Worm (Caenorhabditis elegans) whole organism, early embryonic: Measurements from ENCODE around the gene F26D2.3.

Experiments
- F13C5.2 ChIP-seq: sonication (generic microtip); optimal IDR thresholded peaks from 2 replicates; lab custom pipeline; 2017; ENCODE audit warnings: mild to moderate bottlenecking, missing genetic modification characterization, inconsistent platforms, missing compliant biosample characterization
- aly-1 ChIP-seq: sonication (generic microtip); optimal IDR thresholded peaks from 2 replicates; lab custom pipeline; 2016; ENCODE audit warnings: missing genetic modification characterization, missing compliant biosample characterization
- ama-1 ChIP-seq: fragments of 150-350 bp; optimal IDR thresholded peaks from 2 replicates; lab custom pipeline; 2014
- ceh-36 ChIP-seq: sonication (generic microtip); optimal IDR thresholded peaks from 2 replicates; lab custom pipeline; 2016; ENCODE audit warnings: missing genetic modification characterization, inconsistent platforms, missing compliant biosample characterization
- ets-7 ChIP-seq: sonication (generic microtip); optimal IDR thresholded peaks from 2 replicates; lab custom pipeline; 2016; ENCODE audit warnings: missing genotype, missing genetic modification characterization, missing compliant biosample characterization
- hmbx-1 ChIP-seq: sonication (generic microtip); optimal IDR thresholded peaks from 2 replicates; lab custom pipeline; 2016; ENCODE audit warnings: mild to moderate bottlenecking, missing genetic modification characterization, missing compliant biosample characterization
- hmg-4 ChIP-seq: fragments of 200-800 bp; sonication (Bioruptor generic); optimal IDR thresholded peaks from 2 replicates; lab custom pipeline; 2018; ENCODE audit warnings: mild to moderate bottlenecking, missing genetic modification characterization, missing compliant biosample characterization
- hnd-1 ChIP-seq: sonication (generic microtip); optimal IDR thresholded peaks from 2 replicates; lab custom pipeline; 2016; ENCODE audit warnings: missing genetic modification characterization, missing compliant biosample characterization
- pes-1 ChIP-seq: fragments of 200-800 bp; sonication (Bioruptor generic); IDR thresholded peaks from 2 replicates; pipeline ENCODE4 v1.3.6; 2022; ENCODE audit warnings: missing genetic modification reagents, missing genetic modification characterization, missing compliant biosample characterization
- scrt-1 ChIP-seq: fragments of 200-800 bp; sonication (Bioruptor generic); IDR thresholded peaks from 2 replicates; pipeline ENCODE4 v1.3.6; 2022; ENCODE audit warnings: missing genetic modification characterization, missing compliant biosample characterization
- tbx-11 ChIP-seq: fragments of 200-800 bp; sonication (Bioruptor generic); IDR thresholded peaks from 2 replicates; pipeline ENCODE4 v1.3.6; 2022; ENCODE audit warnings: missing genetic modification characterization, missing compliant biosample characterization
- tbx-37 ChIP-seq: fragments of 200-800 bp; sonication (Bioruptor generic); conservative IDR thresholded peaks from 2 replicates; pipeline ENCODE4 v1.3.6; 2022; ENCODE audit warnings: missing genetic modification reagents, missing genetic modification characterization, missing compliant biosample characterization
- tra-4 ChIP-seq: sonication (generic microtip); optimal IDR thresholded peaks from 2 replicates; lab custom pipeline; 2017; ENCODE audit warnings: missing genetic modification characterization, missing compliant biosample characterization

ce11 chrV:16459377-16459776 is 51.6 kb downstream of the F26D2.3 start:
- TF ChIP-seq ceh-36 (tag; lab: Kevin White, UChicago) (no peak), F13C5.2 (tag; lab: Kevin White, UChicago) (no peak), tra-4 (tag; lab: Kevin White, UChicago) (no peak), pes-1 (no peak), hnd-1 (tag; lab: Kevin White, UChicago) (no peak), hmg-4 (GFP tag; lab: Kevin White, UChicago) (no peak), hmbx-1 (tag; lab: Kevin White, UChicago) (no peak), ama-1 (no peak), scrt-1 (no peak), tbx-37 (no peak), ets-7 (tag; lab: Kevin White, UChicago) (no peak), tbx-11 (GFP tag; lab: Robert Waterston, UW) (no peak), aly-1 (tag; lab: Kevin White, UChicago) (no peak)
